Fruit fly (Drosophila melanogaster) whole organism, embryonic: ENCODE data around the gene CG6709.
A peak's percentile ranks its signal among the peaks of the same experiment; 100 is the strongest.

ENCODE experiments used
- Aef1 ChIP-seq: fragments of 200-800 bp; sonication (Bioruptor generic); IDR thresholded peaks from 3 replicates; pipeline ENCODE4 v1.3.6; 2022; ENCODE audit warnings: missing biosample characterization, missing genetic modification characterization
- BtbVII ChIP-seq: fragments of 200-800 bp; sonication (Bioruptor generic); optimal IDR thresholded peaks from 3 replicates; lab custom pipeline; 2017; ENCODE audit warnings: missing biosample characterization, mild to moderate bottlenecking, missing genetic modification characterization
- CG11093 ChIP-seq: fragments of 200-800 bp; sonication (Bioruptor generic); IDR thresholded peaks from 3 replicates; pipeline ENCODE4 v1.3.6; 2022; ENCODE audit warnings: missing biosample characterization, missing genetic modification characterization
- CG11696 ChIP-seq: fragments of 200-800 bp; sonication (Bioruptor generic); IDR thresholded peaks from 2 replicates; pipeline ENCODE4 v1.3.6; 2022; ENCODE audit warnings: missing biosample characterization, missing genetic modification characterization
- CG12104 ChIP-seq: fragments of 200-800 bp; sonication (Bioruptor generic); optimal IDR thresholded peaks from 3 replicates; lab custom pipeline; 2016; ENCODE audit warnings: missing biosample characterization, missing genetic modification characterization
- CG12155 ChIP-seq: fragments of 200-800 bp; sonication (Bioruptor generic); optimal IDR thresholded peaks from 3 replicates; lab custom pipeline; 2016; ENCODE audit warnings: missing biosample characterization, missing genetic modification characterization
- CG12769 ChIP-seq: fragments of 200-800 bp; sonication (Bioruptor generic); optimal IDR thresholded peaks from 2 replicates; lab custom pipeline; 2019; ENCODE audit warnings: missing biosample characterization, mild to moderate bottlenecking, missing genetic modification characterization, moderate library complexity
- CG14014 ChIP-seq: fragments of 200-800 bp; sonication (Bioruptor generic); IDR thresholded peaks from 2 replicates; pipeline ENCODE4 v1.3.6; 2022; ENCODE audit warnings: missing biosample characterization, missing genetic modification characterization
- CG14667 ChIP-seq: fragments of 200-800 bp; sonication (Bioruptor generic); IDR thresholded peaks from 2 replicates; pipeline ENCODE4 v1.3.6; 2022; ENCODE audit warnings: missing biosample characterization, missing genetic modification characterization
- CG16813 ChIP-seq: fragments of 200-800 bp; sonication (Bioruptor generic); IDR thresholded peaks from 3 replicates; pipeline ENCODE4 v1.3.6; 2022; ENCODE audit warnings: missing biosample characterization, missing genetic modification characterization; ENCODE audit not compliant: partially characterized antibody
- CG16863 ChIP-seq: fragments of 200-800 bp; sonication (Bioruptor generic); optimal IDR thresholded peaks from 3 replicates; lab custom pipeline; 2016; ENCODE audit warnings: missing biosample characterization, missing genetic modification characterization
- CG18262 ChIP-seq: fragments of 200-800 bp; optimal IDR thresholded peaks from 3 replicates; lab custom pipeline; 2019; ENCODE audit warnings: missing biosample characterization, mild to moderate bottlenecking, missing genetic modification characterization, moderate library complexity
- CG5180 ChIP-seq: fragments of 200-800 bp; sonication (Bioruptor generic); optimal IDR thresholded peaks from 3 replicates; lab custom pipeline; 2017; ENCODE audit warnings: missing biosample characterization, missing genetic modification characterization, mild to moderate bottlenecking, moderate library complexity, missing genetic modification reagents
- CG5245 ChIP-seq: fragments of 200-800 bp; sonication (Bioruptor generic); optimal IDR thresholded peaks from 3 replicates; lab custom pipeline; 2016; ENCODE audit warnings: missing biosample characterization, missing genetic modification characterization
- CG7839 ChIP-seq: fragments of 200-800 bp; sonication (Bioruptor generic); optimal IDR thresholded peaks from 3 replicates; lab custom pipeline; 2018; ENCODE audit warnings: missing biosample characterization, mild to moderate bottlenecking, missing genetic modification characterization, moderate library complexity
- CG9876 ChIP-seq: fragments of 200-800 bp; sonication (Bioruptor generic); optimal IDR thresholded peaks from 2 replicates; lab custom pipeline; 2016; ENCODE audit warnings: missing biosample characterization, missing genetic modification characterization
- Eip74EF ChIP-seq, 2 experiments: fragments of 200-800 bp in 1 of 2; fragments of >200 bp in 1 of 2; sonication (Bioruptor generic) in 1 of 2; optimal IDR thresholded peaks; 2 replicates each; lab custom pipeline; 2017 to 2019; ENCODE audit warnings: missing biosample characterization in 2 of 2, missing genetic modification characterization in 2 of 2, mild to moderate bottlenecking in 1 of 2, moderate library complexity in 1 of 2
- Ets65A ChIP-seq: fragments of 200-800 bp; sonication (Bioruptor generic); peaks from one replicate; lab custom pipeline; 2016; ENCODE audit warnings: missing biosample characterization, missing genetic modification characterization
- Hr3 ChIP-seq: fragments of 200-800 bp; sonication (Bioruptor generic); optimal IDR thresholded peaks from 3 replicates; lab custom pipeline; 2016; ENCODE audit warnings: missing biosample characterization, missing genetic modification characterization
- Hsf ChIP-seq: fragments of 200-800 bp; sonication (Bioruptor generic); optimal IDR thresholded peaks from 3 replicates; lab custom pipeline; 2016; ENCODE audit warnings: missing biosample characterization, missing genetic modification characterization
- Jarid2 ChIP-seq: fragments of 200-800 bp; sonication (Bioruptor generic); optimal IDR thresholded peaks from 3 replicates; lab custom pipeline; 2017; ENCODE audit warnings: mild to moderate bottlenecking, missing biosample characterization, missing genetic modification reagents, missing genetic modification characterization
- Med ChIP-seq: fragments of 200-800 bp; sonication (Bioruptor generic); peaks from one replicate; lab custom pipeline; 2016; ENCODE audit warnings: missing biosample characterization, missing genetic modification characterization, mild to moderate bottlenecking, inconsistent platforms, moderate library complexity
- Nf-YC ChIP-seq: fragments of 200-800 bp; optimal IDR thresholded peaks from 3 replicates; lab custom pipeline; 2019; ENCODE audit warnings: missing biosample characterization, mild to moderate bottlenecking, missing genetic modification characterization, moderate library complexity
- PHDP ChIP-seq: fragments of 200-800 bp; sonication (Bioruptor generic); optimal IDR thresholded peaks from 3 replicates; lab custom pipeline; 2018; ENCODE audit warnings: missing biosample characterization, mild to moderate bottlenecking, missing genetic modification characterization, moderate library complexity
- Six4 ChIP-seq: fragments of 200-800 bp; sonication (Bioruptor generic); optimal IDR thresholded peaks from 2 replicates; lab custom pipeline; 2016; ENCODE audit warnings: missing biosample characterization, missing genetic modification characterization
- abd-A ChIP-seq: fragments of 200-800 bp; sonication (Bioruptor generic); optimal IDR thresholded peaks from 3 replicates; lab custom pipeline; 2019; ENCODE audit warnings: missing biosample characterization, mild to moderate bottlenecking, missing genetic modification characterization, moderate library complexity
- az2 ChIP-seq: fragments of 200-800 bp; sonication (Bioruptor generic); optimal IDR thresholded peaks from 3 replicates; lab custom pipeline; 2016; ENCODE audit warnings: missing biosample characterization, missing genetic modification characterization
- dan ChIP-seq: fragments of 200-800 bp; sonication (Bioruptor generic); IDR thresholded peaks from 2 replicates; pipeline ENCODE4 v1.3.6; 2022; ENCODE audit warnings: missing biosample characterization, missing genetic modification characterization
- disco-r ChIP-seq: fragments of 200-800 bp; sonication (Bioruptor generic); optimal IDR thresholded peaks from 2 replicates; lab custom pipeline; 2016; ENCODE audit warnings: missing biosample characterization, missing genetic modification characterization
- dm ChIP-seq: fragments of 200-800 bp; sonication (Bioruptor generic); optimal IDR thresholded peaks from 3 replicates; lab custom pipeline; 2016; ENCODE audit warnings: missing biosample characterization, missing genetic modification characterization
- emc ChIP-seq: fragments of 200-800 bp; sonication (Bioruptor generic); optimal IDR thresholded peaks from 2 replicates; lab custom pipeline; 2016; ENCODE audit warnings: missing biosample characterization, missing genetic modification characterization
- ftz-f1 ChIP-seq: fragments of 200-800 bp; sonication (Bioruptor generic); optimal IDR thresholded peaks from 2 replicates; lab custom pipeline; 2016; ENCODE audit warnings: missing biosample characterization, missing genetic modification characterization
- grau ChIP-seq: fragments of 200-800 bp; optimal IDR thresholded peaks from 3 replicates; lab custom pipeline; 2019; ENCODE audit warnings: missing biosample characterization, mild to moderate bottlenecking, missing genetic modification characterization, moderate library complexity
- ind ChIP-seq: fragments of 200-800 bp; sonication (Bioruptor generic); optimal IDR thresholded peaks from 3 replicates; lab custom pipeline; 2016; ENCODE audit warnings: missing biosample characterization, missing genetic modification characterization
- ken ChIP-seq: fragments of 200-800 bp; sonication (Bioruptor generic); IDR thresholded peaks from 3 replicates; pipeline ENCODE4 v1.3.6; 2022; ENCODE audit warnings: missing biosample characterization, missing genetic modification characterization
- lab ChIP-seq: fragments of 200-800 bp; sonication (Bioruptor generic); optimal IDR thresholded peaks from 3 replicates; lab custom pipeline; 2017; ENCODE audit warnings: missing biosample characterization, missing genetic modification characterization, mild to moderate bottlenecking, moderate library complexity, missing genetic modification reagents
- lov ChIP-seq, 2 experiments: fragments of 200-800 bp in 1 of 2; fragments of >200 bp in 1 of 2; sonication (Bioruptor generic) in 1 of 2; IDR thresholded peaks in 1 of 2; optimal IDR thresholded peaks in 1 of 2; 2 replicates in 1 of 2; 3 replicates in 1 of 2; pipeline versions ENCODE4 v1.3.6 to Lab custom; 2017 to 2022; ENCODE audit warnings: missing biosample characterization in 1 of 2, missing genetic modification characterization in 1 of 2
- maf-S ChIP-seq: fragments of 200-800 bp; sonication (Bioruptor generic); optimal IDR thresholded peaks from 2 replicates; lab custom pipeline; 2016; ENCODE audit warnings: missing biosample characterization, missing genetic modification characterization
- onecut ChIP-seq: fragments of 200-800 bp; sonication (Bioruptor generic); IDR thresholded peaks from 2 replicates; pipeline ENCODE4 v1.3.6; 2022; ENCODE audit warnings: missing biosample characterization, missing genetic modification characterization
- peb ChIP-seq: fragments of 200-800 bp; sonication (Bioruptor generic); IDR thresholded peaks from 2 replicates; pipeline ENCODE4 v1.3.6; 2022; ENCODE audit warnings: missing biosample characterization, missing genetic modification characterization
- repo ChIP-seq: fragments of 200-800 bp; sonication (Bioruptor generic); optimal IDR thresholded peaks from 2 replicates; lab custom pipeline; 2016; ENCODE audit warnings: missing biosample characterization, missing genetic modification characterization
- sc ChIP-seq, 3 experiments: fragments of >200 bp in 2 of 3; fragments of 200-800 bp in 1 of 3; sonication (Bioruptor generic) in 1 of 3; optimal IDR thresholded peaks; 2 replicates in 2 of 3; 3 replicates in 1 of 3; lab custom pipeline; 2017; ENCODE audit warnings: mild to moderate bottlenecking in 1 of 3, missing biosample characterization in 1 of 3, missing genetic modification characterization in 1 of 3, missing genetic modification reagents in 1 of 3
- sisA ChIP-seq: fragments of 200-800 bp; sonication (Bioruptor generic); IDR thresholded peaks from 2 replicates; pipeline ENCODE4 v1.3.6; 2022; ENCODE audit warnings: missing biosample characterization, missing genetic modification characterization
- sr ChIP-seq: fragments of 200-800 bp; sonication (Bioruptor generic); IDR thresholded peaks from 3 replicates; pipeline ENCODE4 v1.3.6; 2022; ENCODE audit warnings: missing biosample characterization, missing genetic modification characterization
- tgo ChIP-seq: fragments of 200-800 bp; sonication (Bioruptor generic); IDR thresholded peaks from 3 replicates; pipeline ENCODE4 v1.3.6; 2022; ENCODE audit warnings: missing biosample characterization, missing genetic modification characterization
- ttk ChIP-seq: fragments of 200-800 bp; sonication (Bioruptor generic); IDR thresholded peaks from 2 replicates; pipeline ENCODE4 v2.1.2; 2022; ENCODE audit warnings: missing biosample characterization, missing genetic modification characterization
- unpg ChIP-seq: fragments of 200-800 bp; sonication (Bioruptor generic); optimal IDR thresholded peaks from 3 replicates; lab custom pipeline; 2018; ENCODE audit warnings: missing biosample characterization, mild to moderate bottlenecking, missing genetic modification characterization, moderate library complexity
- yki ChIP-seq: fragments of >200 bp; optimal IDR thresholded peaks from 3 replicates; lab custom pipeline; 2018
- zfh2 ChIP-seq: fragments of 200-800 bp; sonication (Bioruptor generic); optimal IDR thresholded peaks from 2 replicates; lab custom pipeline; 2016; ENCODE audit warnings: missing biosample characterization, missing genetic modification characterization

Gene CG6709

dm6 chr3L:9856430-9857218 is 37.9 kb downstream of the CG6709 start (continued):
- no peak for TF ChIP-seq repo (GFP tag; lab: Kevin White, UChicago)
- peak in 1 of 2 experiments; percentile 79 for TF ChIP-seq Eip74EF (GFP tag; optimal IDR thresholded peaks at IDR 0.05; lab: Kevin White, UChicago)
- peak; percentile 63; the same call in 1 of the 2 replicates for TF ChIP-seq CG14014 (GFP tag; lab: Robert Waterston, UW)
- peak; percentile 69 for TF ChIP-seq CG5245 (GFP tag; lab: Kevin White, UChicago)
- peak; percentile 72 for TF ChIP-seq CG14667
- TF ChIP-seq emc (GFP tag; lab: Kevin White, UChicago): no peak
- peak; percentile 83 for TF ChIP-seq tgo (GFP tag; lab: Robert Waterston, UW)
- peak; percentile 74 for TF ChIP-seq Six4 (GFP tag; lab: Kevin White, UChicago)
- TF ChIP-seq ttk (GFP tag; lab: Robert Waterston, UW): peak; percentile 85
- TF ChIP-seq Nf-YC (tag; lab: Kevin White, UChicago): peak; percentile 32
- peak; percentile 80 for TF ChIP-seq peb (GFP tag; lab: Robert Waterston, UW)
- TF ChIP-seq CG11093 (GFP tag; lab: Robert Waterston, UW): peak; percentile 75
- TF ChIP-seq onecut (GFP tag; lab: Robert Waterston, UW): peak; percentile 66
- TF ChIP-seq ind (GFP tag; lab: Kevin White, UChicago): peak; percentile 57
- TF ChIP-seq CG16813: no peak
- TF ChIP-seq CG9876: no peak
- no peak for TF ChIP-seq dan
- TF ChIP-seq unpg (GFP tag; lab: Kevin White, UChicago): peak; percentile 92
- TF ChIP-seq Jarid2 (GFP tag; lab: Kevin White, UChicago): peak; percentile 15
- no peak for TF ChIP-seq sc (optimal IDR thresholded peaks at IDR 0.05; lab: Kevin White, UChicago)
- TF ChIP-seq sc (GFP tag; optimal IDR thresholded peaks at IDR 0.05; lab: Kevin White, UChicago): peak; percentile 79
- TF ChIP-seq ftz-f1 (GFP tag; lab: Kevin White, UChicago): no peak
- TF ChIP-seq PHDP: peak; percentile 87
- peak; percentile 90 for TF ChIP-seq abd-A (tag; lab: Kevin White, UChicago)
- TF ChIP-seq CG18262 (tag; lab: Kevin White, UChicago): peak; percentile 92
- TF ChIP-seq Med: peak; percentile 70
- TF ChIP-seq CG16863: no peak
- no peak for TF ChIP-seq CG12769
- TF ChIP-seq disco-r: no peak
- TF ChIP-seq sr (GFP tag; lab: Robert Waterston, UW): peak; percentile 68; the same call in 2 of the 3 replicates
- peak; percentile 33 for TF ChIP-seq BtbVII (GFP tag; lab: Kevin White, UChicago)
- no peak for TF ChIP-seq CG5180 (GFP tag; lab: Kevin White, UChicago)
- no peak for TF ChIP-seq Ets65A (GFP tag; lab: Kevin White, UChicago)
- no peak for TF ChIP-seq yki (lab: Kevin White, UChicago)
- no peak for TF ChIP-seq dm
- TF ChIP-seq CG12104 (GFP tag; lab: Kevin White, UChicago): peak; percentile 16
- peak; percentile 86 for TF ChIP-seq grau
- no peak for TF ChIP-seq maf-S
- no peak for TF ChIP-seq Hsf (GFP tag; lab: Kevin White, UChicago)
- peak; percentile 84 for TF ChIP-seq az2 (GFP tag; lab: Kevin White, UChicago)
- peak; percentile 54 for TF ChIP-seq CG11696 (GFP tag; lab: Robert Waterston, UW)
- TF ChIP-seq zfh2 (GFP tag; lab: Kevin White, UChicago): no peak
- peak; percentile 71 for TF ChIP-seq Hr3 (GFP tag; lab: Kevin White, UChicago)
- peak; percentile 85 for TF ChIP-seq sisA (GFP tag; lab: Robert Waterston, UW)
- TF ChIP-seq ken (GFP tag; lab: Robert Waterston, UW): peak; percentile 49; the same call in 1 of the 3 replicates
- no peak for TF ChIP-seq lov (optimal IDR thresholded peaks at IDR 0.05; lab: Kevin White, UChicago)
- TF ChIP-seq lov (GFP tag; IDR thresholded peaks at IDR 0.05; lab: Robert Waterston, UW): peak; percentile 77; the same call in 1 of the 3 replicates
- TF ChIP-seq CG12155 (GFP tag; lab: Kevin White, UChicago): peak; percentile 65
- TF ChIP-seq lab (GFP tag; lab: Kevin White, UChicago): no peak
- peak; percentile 60 for TF ChIP-seq Aef1 (GFP tag; lab: Robert Waterston, UW)
- TF ChIP-seq CG7839: peak; percentile 92
